Worm (Caenorhabditis elegans) whole organism, L1 larva: ENCODE results near the gene srh-159.

Experiments
- C04F5.9 ChIP-seq: sonication (generic microtip); optimal IDR thresholded peaks from 2 replicates; lab custom pipeline; 2016; ENCODE audit warnings: missing genetic modification characterization, missing compliant biosample characterization
- F16B12.6 ChIP-seq: fragments of 150-350 bp; optimal IDR thresholded peaks from 2 replicates; lab custom pipeline; 2014; ENCODE audit warnings: missing biosample characterization, missing genetic modification characterization
- aly-2 ChIP-seq: fragments of 150-350 bp; optimal IDR thresholded peaks from 2 replicates; lab custom pipeline; 2014; ENCODE audit warnings: missing biosample characterization, missing genetic modification characterization
- lin-39 ChIP-seq: fragments of 150-350 bp; optimal IDR thresholded peaks from 2 replicates; lab custom pipeline; 2014; ENCODE audit warnings: missing biosample characterization, missing genetic modification reagents, missing genetic modification characterization
- mdl-1 ChIP-seq, 2 experiments: fragments of 150-350 bp; optimal IDR thresholded peaks; 2 replicates each; lab custom pipeline; 2014 to 2017; ENCODE audit warnings: missing biosample characterization in 2 of 2, missing genetic modification characterization in 2 of 2, inconsistent platforms in 1 of 2
- nhr-237 ChIP-seq: fragments of 150-350 bp; optimal IDR thresholded peaks from 2 replicates; lab custom pipeline; 2014; ENCODE audit warnings: missing biosample characterization, missing genetic modification characterization
- snu-23 ChIP-seq: sonication (generic microtip); optimal IDR thresholded peaks from 2 replicates; lab custom pipeline; 2016; ENCODE audit warnings: missing genetic modification characterization, missing compliant biosample characterization
- unc-62 ChIP-seq: fragments of 150-350 bp; optimal IDR thresholded peaks from 2 replicates; lab custom pipeline; 2014; ENCODE audit warnings: missing biosample characterization, missing genetic modification reagents, missing genetic modification characterization
- zag-1 ChIP-seq: fragments of 150-350 bp; optimal IDR thresholded peaks from 2 replicates; lab custom pipeline; 2014; ENCODE audit warnings: missing biosample characterization, missing genetic modification characterization
- ztf-11 ChIP-seq, 2 experiments: sonication (generic microtip); optimal IDR thresholded peaks; 2 replicates each; lab custom pipeline; 2016 to 2017; ENCODE audit warnings: missing genetic modification characterization in 2 of 2, missing biosample characterization in 1 of 2, missing compliant biosample characterization in 1 of 2
- ztf-4 ChIP-seq: fragments of 150-350 bp; optimal IDR thresholded peaks from 2 replicates; lab custom pipeline; 2014; ENCODE audit warnings: missing biosample characterization, missing genetic modification characterization

- TF ChIP-seq aly-2 (tag; lab: Kevin White, UChicago): no peak
- TF ChIP-seq zag-1: no peak
- no peak for TF ChIP-seq unc-62 (GFP tag; lab: Kevin White, UChicago)
- TF ChIP-seq mdl-1 (tag; optimal IDR thresholded peaks at IDR 0.05; lab: Kevin White, UChicago): no peak
- TF ChIP-seq C04F5.9 (tag; lab: Kevin White, UChicago): no peak
- TF ChIP-seq nhr-237: no peak
- TF ChIP-seq F16B12.6 (tag; lab: Kevin White, UChicago): no peak
- TF ChIP-seq ztf-11 (tag; optimal IDR thresholded peaks at IDR 0.05; lab: Kevin White, UChicago): no peak
- TF ChIP-seq ztf-4 (tag; lab: Kevin White, UChicago): no peak
- TF ChIP-seq lin-39 (tag; lab: Kevin White, UChicago): no peak
- TF ChIP-seq snu-23 (GFP tag; lab: Kevin White, UChicago): no peak
Measured at ce11 chrV:17232403-17232802, 50.3 kb downstream of the srh-159 start.
